Fruit fly (Drosophila melanogaster) whole organism, larva: ENCODE measurements around the gene CG3581.

Source experiments
- noc ChIP-seq: fragments of 200-800 bp; sonication (Bioruptor generic); optimal IDR thresholded peaks from 3 replicates; lab custom pipeline; 2019; ENCODE audit warnings: missing biosample characterization, mild to moderate bottlenecking, missing genetic modification characterization, moderate library complexity

The CG3581 gene

DNA sequence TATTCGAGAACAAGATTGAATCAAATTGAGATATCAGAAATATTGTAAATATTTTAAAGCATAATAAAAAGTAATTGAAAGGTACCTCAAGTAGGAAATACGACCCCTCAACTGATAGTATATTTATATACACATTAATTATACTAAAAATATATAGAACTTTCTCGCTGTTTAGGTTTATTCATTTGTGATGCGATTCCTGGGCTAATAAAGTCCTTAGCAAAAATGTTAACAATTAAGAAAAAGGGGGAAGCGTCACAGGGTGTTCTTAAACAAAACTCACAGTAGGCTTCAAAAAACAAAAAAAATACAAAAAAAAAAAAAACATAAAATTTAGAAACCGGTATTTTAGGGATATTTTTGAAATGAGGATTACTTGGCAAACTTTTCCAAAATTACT lies 20.8 kb downstream of the CG3581 start, which contains the start of gene CG43203:
TSS of gene CG43203 (plus strand) at position 301 of the 400 bp plus-strand sequence.
- no peak for TF ChIP-seq noc (tag; lab: Kevin White, UChicago)

DNA sequence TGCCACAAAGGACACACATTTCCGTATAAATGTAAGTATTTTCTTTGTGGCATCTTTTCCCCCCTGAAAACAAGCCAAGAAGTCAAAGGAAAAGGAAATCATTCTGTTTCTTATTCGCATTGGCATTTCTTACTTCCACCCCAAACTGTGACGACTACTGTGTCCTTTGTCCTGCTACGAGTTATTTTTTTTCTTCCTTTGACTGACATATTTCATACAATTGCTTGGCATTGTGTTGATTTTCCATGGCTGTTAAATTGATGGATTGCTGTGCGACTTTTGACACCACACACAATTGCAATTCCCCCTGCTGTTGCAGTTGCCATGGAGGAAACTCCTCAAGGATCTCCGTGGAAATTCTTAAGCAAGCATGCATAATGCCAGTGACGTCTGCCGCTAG lies 22.5 kb downstream of the CG3581 start:
- TF ChIP-seq noc (tag; lab: Kevin White, UChicago): no peak

DNA sequence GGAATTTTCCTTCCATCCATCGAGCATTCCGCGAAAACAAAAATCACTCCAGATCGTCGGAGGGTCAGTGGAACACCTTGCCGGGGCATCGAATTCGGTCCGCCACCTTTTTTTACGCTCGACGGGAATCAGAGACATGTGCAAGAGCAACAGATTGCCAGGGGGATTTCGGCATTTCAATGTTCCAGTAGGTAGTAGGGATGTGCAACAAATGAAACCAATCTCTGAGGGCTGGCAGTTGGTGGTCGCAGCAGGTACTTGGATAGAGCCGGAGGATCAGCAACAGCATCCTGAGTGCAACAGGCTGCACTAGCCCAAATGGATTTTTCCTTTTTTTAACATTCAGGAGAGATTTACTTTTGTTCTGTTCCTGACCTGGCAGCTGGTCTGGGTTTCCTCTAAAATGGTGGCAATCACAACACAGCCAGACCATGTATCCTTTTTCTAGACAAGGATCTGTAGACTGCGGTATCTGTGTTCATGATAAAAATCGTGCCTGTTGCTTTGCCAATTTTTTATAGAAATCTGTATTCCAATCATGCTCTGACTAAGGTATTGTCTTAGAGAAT lies 24.1 kb downstream of the CG3581 start:
- no peak for TF ChIP-seq noc (tag; lab: Kevin White, UChicago)

DNA sequence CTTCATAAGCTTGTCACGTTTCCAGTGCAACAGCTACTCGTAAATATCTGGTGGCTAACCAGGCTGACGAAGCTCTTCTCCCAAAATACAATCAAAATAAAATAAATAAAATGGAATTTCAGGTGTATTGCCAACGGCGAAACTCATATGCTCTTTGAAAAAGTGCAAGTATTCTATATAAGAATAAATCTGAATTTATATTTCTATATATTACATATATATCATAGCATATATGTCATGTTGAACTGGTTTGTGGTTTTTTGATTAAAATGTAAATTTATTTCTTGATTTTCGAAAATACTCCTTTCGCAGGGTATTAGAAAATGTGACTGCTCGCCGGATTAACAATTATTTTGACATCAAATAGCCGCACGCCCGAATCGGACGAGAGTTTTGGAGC lies 26.9 kb downstream of the CG3581 start:
- no peak for TF ChIP-seq noc (tag; lab: Kevin White, UChicago)

DNA sequence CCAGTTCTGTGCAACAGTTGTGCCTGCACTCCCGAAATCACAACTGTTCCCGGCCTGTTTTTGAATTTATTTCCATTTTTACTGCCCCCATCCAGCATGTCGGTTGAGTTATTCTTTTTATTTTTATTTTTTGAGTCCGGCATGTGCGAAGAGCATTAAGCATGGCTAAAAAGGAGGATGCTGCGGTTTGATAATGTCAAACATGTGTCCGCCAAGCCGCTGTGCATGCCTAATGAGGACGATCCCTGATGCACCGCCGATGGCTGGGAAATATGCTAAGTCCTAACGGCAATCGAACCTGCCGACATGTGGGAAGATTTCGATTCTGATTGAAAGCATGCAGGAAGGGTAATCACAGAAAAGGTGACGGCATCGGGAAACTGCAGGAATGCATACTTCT lies 28.1 kb downstream of the CG3581 start:
- no peak for TF ChIP-seq noc (tag; lab: Kevin White, UChicago)

DNA sequence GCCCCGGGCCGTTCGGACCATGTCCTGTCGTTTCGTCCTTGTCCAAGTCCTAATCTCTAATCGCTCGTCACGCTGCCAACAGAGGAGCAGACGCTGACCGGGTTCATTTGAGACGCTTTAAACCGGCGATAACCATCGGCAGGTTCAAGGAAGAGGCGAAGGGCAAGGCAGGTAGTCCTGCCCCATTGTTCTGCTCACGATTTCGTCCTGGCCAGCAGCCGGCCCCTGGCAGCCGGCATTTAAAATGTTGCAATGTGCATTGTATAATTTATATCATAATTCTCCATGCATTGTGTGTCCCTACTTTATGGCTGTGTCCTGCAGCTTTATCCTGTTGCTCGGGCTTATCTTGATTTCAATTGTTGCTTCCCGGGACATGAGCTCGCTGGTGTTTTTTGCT lies 29.4 kb downstream of the CG3581 start:
- TF ChIP-seq noc (tag; lab: Kevin White, UChicago): no peak

DNA sequence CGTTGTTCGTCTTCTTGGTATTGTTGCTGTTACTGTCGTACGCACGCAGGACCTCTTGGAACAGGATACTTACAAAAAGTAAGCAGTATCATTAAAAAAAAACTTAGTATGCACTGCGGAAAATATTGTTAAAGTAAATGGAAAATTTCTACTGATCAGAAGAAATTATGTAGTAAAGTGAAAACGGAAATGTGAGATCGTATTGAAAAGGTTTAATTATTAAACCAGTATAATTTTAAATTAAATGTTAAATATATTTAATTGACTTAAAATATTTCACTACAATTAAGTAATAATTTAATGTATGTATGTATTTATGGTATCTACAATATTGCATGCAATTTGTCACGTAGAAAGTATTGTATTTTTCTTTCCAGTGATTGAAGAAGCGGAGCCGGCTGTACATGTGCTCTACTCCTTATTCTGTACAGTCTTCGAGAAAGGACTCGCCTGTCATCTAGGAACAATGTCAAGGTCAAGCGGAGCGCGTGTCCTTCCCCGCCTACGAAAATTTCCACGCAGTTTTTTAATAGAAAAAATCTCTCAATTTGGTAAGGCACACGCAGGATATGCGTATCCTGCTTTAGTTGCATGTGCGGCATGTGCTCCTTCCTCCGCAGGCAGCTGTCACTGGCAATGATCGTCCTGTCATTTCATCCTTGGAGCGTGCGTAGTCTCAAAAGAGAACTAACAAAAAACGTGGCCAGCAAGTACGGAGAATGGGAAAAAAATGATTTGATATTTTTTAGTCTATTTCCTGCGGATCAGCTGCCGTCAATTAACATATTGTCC lies 30.9 kb downstream of the CG3581 start:
- no peak for TF ChIP-seq noc (tag; lab: Kevin White, UChicago)

DNA sequence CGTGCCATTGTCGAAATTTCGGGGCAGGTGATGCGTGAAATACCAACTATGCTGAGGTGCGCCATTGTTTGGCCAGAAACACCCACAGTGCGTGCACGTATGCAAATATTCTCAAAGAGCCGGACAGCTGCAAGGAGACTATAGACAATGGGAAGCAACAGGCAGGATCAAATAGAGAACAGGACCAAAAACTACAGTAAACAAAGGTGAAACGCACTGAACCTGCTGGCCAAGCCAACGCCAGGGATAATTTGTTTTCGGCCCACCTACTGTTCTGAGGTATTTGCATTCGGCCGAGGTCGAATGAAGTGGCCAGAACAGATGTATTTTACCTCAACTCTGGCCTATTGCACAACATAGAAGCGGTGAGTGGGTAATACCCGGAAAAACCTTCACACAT lies 32.8 kb downstream of the CG3581 start:
- TF ChIP-seq noc (tag; lab: Kevin White, UChicago): no peak

DNA sequence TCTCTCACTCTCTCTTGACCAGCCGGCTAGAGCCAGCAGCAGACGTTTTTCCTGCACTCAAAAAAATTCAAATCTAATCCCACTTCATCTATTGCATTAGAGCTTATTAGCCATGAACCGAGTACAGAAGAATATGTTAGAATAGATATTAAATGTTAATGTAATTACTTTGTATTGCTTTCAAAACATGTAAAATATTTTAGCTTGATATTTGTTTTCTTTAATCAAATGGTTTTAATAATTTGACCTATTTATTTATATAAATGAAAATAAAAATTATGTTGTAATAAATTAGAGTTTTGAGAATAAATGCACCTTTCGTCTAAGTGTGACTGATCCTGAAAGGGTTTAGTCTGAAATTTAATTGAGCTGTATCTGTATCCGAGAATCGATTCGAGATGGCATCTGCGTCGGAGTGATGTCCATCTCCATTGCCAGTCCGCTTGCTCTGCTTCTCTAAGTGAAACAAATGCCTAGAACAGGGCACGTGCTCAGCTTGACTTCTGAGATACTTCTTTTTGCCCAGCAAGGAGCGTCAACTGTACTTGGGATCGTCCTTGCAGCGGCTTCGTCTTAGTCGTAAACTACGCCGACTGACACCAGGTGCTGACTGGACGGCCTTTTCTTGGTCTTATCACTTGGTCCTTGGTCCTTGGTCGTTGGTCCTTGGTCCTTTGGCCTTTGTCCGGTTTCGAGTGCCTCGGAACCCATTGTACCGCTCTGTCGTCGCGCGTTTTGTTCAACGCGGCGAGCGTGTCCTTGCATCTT lies 34.1 kb downstream of the CG3581 start:
- no peak for TF ChIP-seq noc (tag; lab: Kevin White, UChicago)

DNA sequence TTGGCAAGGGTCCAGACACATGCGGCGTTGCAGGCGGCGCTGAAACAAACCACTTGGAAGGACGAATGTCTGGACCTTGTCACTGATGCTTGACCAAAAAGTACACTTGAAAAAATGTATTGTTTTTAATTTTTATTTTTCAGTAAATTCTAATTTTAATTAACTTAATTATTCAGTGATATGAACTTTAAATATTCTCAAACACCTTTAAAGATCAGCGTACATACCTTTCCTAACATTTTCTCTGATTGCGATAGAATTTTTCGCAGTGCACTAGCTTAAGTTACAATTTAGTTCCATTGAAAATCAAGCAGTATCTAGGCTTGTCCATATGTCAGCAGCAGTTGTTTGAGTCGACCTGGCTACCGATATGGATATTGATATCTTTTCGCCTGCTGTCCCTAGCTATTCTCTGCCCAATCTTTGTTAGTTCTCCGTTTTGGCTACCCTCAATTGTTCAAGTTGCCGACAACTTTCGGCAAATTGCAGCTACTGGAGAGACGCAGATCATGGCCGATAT lies 35.3 kb downstream of the CG3581 start:
- TF ChIP-seq noc (tag; lab: Kevin White, UChicago): no peak

DNA sequence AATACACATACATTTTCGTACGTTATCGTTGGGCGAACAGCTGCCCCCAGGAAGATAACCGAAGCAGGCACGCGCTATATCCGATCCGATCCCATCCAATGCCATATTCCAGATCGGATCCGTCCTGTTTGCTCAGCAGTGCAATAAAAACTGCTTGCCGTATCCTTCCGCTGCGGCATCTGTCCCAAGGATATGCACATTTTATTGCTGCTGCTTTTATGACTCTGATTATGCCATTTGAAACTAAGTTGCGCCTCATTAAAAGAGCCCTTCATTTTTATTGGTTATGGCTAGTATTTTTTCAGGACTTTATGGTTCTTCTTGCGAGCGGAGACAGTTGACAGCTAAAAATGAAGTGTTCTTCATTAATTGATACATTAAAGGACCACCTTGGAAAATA lies 39.1 kb downstream of the CG3581 start:
- no peak for TF ChIP-seq noc (tag; lab: Kevin White, UChicago)

DNA sequence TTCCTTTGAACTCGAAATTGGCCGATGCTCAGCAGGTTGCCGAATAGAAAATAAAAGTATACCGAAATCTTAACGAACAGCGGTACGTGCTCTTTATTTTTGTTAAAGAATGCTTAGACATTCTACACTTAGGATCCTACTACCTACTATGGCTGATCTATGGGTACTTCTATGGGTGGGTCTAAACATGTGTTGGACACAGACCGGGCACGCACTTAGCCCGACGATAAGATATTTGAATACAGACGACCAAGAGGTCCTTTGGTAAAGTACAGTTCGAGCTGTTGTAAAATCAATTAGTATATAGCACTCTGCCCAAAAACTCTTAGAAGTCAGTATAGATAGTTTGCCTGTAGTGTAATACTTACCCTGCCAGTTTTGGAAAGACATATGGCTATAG lies 42.0 kb downstream of the CG3581 start:
- no peak for TF ChIP-seq noc (tag; lab: Kevin White, UChicago)

DNA sequence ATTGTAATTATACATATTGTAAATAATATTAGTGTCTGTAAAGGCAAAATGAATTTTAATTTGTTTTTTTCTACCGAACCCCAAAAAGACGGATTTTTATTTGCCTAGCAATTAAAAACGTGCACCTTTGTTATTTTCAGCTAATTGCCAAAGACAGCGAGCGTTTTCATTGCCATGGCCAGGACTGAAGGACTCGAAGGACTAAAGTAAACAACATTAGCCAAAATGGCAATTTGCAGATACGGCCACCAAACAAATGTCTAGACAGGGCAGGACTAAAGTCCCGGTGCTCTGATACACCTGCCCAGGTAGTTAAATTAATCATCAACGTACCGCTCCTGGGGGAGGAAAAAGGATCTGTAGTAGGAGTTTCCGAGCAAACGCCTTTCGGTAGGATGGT lies 42.5 kb downstream of the CG3581 start:
- no peak for TF ChIP-seq noc (tag; lab: Kevin White, UChicago)

DNA sequence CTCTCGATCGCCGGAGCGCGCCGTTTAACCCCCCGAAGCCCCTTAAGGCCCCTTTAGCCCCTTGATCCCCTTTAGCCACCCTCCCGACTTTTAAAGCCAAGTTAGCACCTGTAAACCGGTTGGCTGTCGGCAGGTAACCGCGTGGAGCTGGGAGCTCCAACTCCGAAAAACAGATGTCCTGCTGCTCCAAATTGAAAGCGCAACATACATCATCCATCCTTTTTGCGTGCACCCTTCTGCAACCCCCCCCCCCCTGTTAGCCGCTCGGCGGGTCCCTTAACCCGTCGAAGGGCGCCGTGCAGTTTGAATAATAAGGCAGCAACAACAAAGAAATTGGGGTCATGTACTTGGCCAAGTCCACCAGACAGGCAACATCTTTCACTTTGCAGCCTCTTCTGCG lies 45.9 kb downstream of the CG3581 start:
- no peak for TF ChIP-seq noc (tag; lab: Kevin White, UChicago)

DNA sequence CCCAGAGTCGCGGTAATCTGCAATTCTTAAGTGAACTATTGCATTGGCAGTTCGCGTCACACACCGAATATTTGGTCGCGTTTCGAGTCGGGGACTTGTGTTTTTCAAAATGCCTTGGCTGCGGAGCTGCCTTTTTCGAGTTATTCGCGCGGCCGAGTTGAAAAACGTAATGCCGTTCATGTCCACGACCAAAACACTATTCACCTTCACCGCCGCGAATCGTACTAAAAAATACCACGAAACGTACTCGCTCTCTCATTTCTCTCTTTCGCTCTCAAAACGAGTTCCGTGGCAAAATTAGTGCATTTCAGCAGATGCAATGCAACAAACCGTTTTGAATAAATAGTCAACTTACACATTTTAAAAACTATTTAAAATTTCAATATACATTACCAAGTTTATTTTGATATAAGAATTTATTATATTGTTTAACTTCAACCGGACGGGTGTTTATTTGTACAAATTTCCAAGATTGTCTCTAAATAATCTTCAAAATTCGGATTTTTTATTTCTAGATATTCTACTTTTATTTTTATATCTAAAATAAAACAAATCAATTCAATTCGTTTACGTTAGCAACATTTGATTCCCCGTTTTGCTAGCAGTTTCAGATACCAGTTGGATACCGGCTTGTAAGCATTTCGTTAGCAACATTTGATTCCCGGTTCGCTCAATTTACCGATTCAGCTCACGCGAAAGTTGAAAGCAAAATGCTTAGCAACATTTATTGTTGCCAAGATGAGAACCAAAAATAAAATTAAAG lies 48.4 kb downstream of the CG3581 start, which contains the start of gene Delta:
TSS of gene Delta (minus strand) at position 175 of the 763 bp plus-strand sequence.
- TF ChIP-seq noc (tag; lab: Kevin White, UChicago): no peak
